Worm (Caenorhabditis elegans) whole organism, mixed stage, embryonic: ENCODE data around the gene ndx-2.

ENCODE experiments used
- ceh-43 ChIP-seq: fragments of 200-800 bp; sonication (Bioruptor generic); optimal IDR thresholded peaks from 2 replicates; lab custom pipeline; 2018; ENCODE audit warnings: mild to moderate bottlenecking, missing genetic modification characterization, moderate library complexity, missing compliant biosample characterization
- hlh-1 ChIP-seq: fragments of 150-350 bp; optimal IDR thresholded peaks from 2 replicates; lab custom pipeline; 2014; ENCODE audit warnings: missing biosample characterization, missing genetic modification reagents, missing genetic modification characterization
- nhr-76 ChIP-seq: sonication (generic microtip); optimal IDR thresholded peaks from 2 replicates; lab custom pipeline; 2017; ENCODE audit warnings: missing biosample characterization, missing genetic modification characterization
- sem-2 ChIP-seq: fragments of 200-800 bp; sonication (Bioruptor generic); optimal IDR thresholded peaks from 2 replicates; lab custom pipeline; 2018; ENCODE audit warnings: mild to moderate bottlenecking, missing genetic modification characterization, missing compliant biosample characterization
- snpc-4 ChIP-seq: fragments of 150-350 bp; optimal IDR thresholded peaks from 2 replicates; lab custom pipeline; 2014; ENCODE audit warnings: missing biosample characterization, missing genetic modification characterization
- sptf-1 ChIP-seq: sonication (generic microtip); optimal IDR thresholded peaks from 2 replicates; lab custom pipeline; 2017; ENCODE audit warnings: mild to moderate bottlenecking, missing genetic modification characterization, moderate library complexity, missing compliant biosample characterization
- unc-62 ChIP-seq: fragments of 150-350 bp; optimal IDR thresholded peaks from 2 replicates; lab custom pipeline; 2014; ENCODE audit warnings: missing biosample characterization, missing genetic modification reagents, missing genetic modification characterization
- ztf-11 ChIP-seq: fragments of 150-350 bp; optimal IDR thresholded peaks from 2 replicates; lab custom pipeline; 2014; ENCODE audit warnings: missing biosample characterization, missing genetic modification characterization

- TF ChIP-seq sem-2 (GFP tag; lab: Kevin White, UChicago), result no peak
- peak; percentile 44 for TF ChIP-seq sptf-1 (tag; lab: Kevin White, UChicago)
- no peak for TF ChIP-seq hlh-1
- TF ChIP-seq nhr-76 (tag; lab: Kevin White, UChicago), result no peak
- no peak for TF ChIP-seq unc-62 (GFP tag; lab: Kevin White, UChicago)
- TF ChIP-seq ztf-11 (tag; lab: Kevin White, UChicago), result no peak
- TF ChIP-seq snpc-4 (tag; lab: Kevin White, UChicago), result no peak
- TF ChIP-seq ceh-43 (GFP tag; lab: Kevin White, UChicago), result no peak
Measured at ce11 chrV:2638545-2638944, 26.3 kb downstream of the ndx-2 start, which contains the start of gene W02H5.19.
